Worm (Caenorhabditis elegans) whole organism, L1 larva: ENCODE data around the gene cutl-27.

ENCODE experiments used
- fkh-8 ChIP-seq: sonication (generic microtip); optimal IDR thresholded peaks from 2 replicates; lab custom pipeline; 2016; ENCODE audit warnings: mild to moderate bottlenecking, missing genetic modification characterization, missing compliant biosample characterization
- jun-1 ChIP-seq: fragments of 150-350 bp; optimal IDR thresholded peaks from 2 replicates; lab custom pipeline; 2014; ENCODE audit warnings: missing biosample characterization, missing genetic modification reagents, missing genetic modification characterization
- lin-39 ChIP-seq: fragments of 150-350 bp; optimal IDR thresholded peaks from 2 replicates; lab custom pipeline; 2014; ENCODE audit warnings: missing biosample characterization, missing genetic modification reagents, missing genetic modification characterization
- mdl-1 ChIP-seq, 2 experiments: fragments of 150-350 bp; optimal IDR thresholded peaks; 2 replicates each; lab custom pipeline; 2014 to 2017; ENCODE audit warnings: missing biosample characterization in 2 of 2, missing genetic modification characterization in 2 of 2, inconsistent platforms in 1 of 2
- pqm-1 ChIP-seq: sonication (generic microtip); optimal IDR thresholded peaks from 3 replicates; lab custom pipeline; 2017; ENCODE audit warnings: missing biosample characterization, missing genetic modification characterization
- ztf-4 ChIP-seq: fragments of 150-350 bp; optimal IDR thresholded peaks from 2 replicates; lab custom pipeline; 2014; ENCODE audit warnings: missing biosample characterization, missing genetic modification characterization

- TF ChIP-seq ztf-4 (tag; lab: Kevin White, UChicago) (no peak), pqm-1 (tag; lab: Kevin White, UChicago) (no peak), mdl-1 (tag; optimal IDR thresholded peaks at IDR 0.05; lab: Kevin White, UChicago) (no peak), jun-1 (no peak), fkh-8 (tag; lab: Kevin White, UChicago) (no peak), lin-39 (no peak)
Observed at ce11 chrIV:11878249-11878648, at the start of gene cutl-27.
